Fruit fly (Drosophila melanogaster) whole organism, embryonic: ENCODE measurements around the gene CG2685.

Experiments used
- Ada2b ChIP-seq: fragments of 200-800 bp; sonication (Bioruptor generic); IDR thresholded peaks from 2 replicates; pipeline ENCODE4 v1.3.6; 2022; ENCODE audit warnings: missing biosample characterization, missing genetic modification characterization
- CG10979 ChIP-seq: fragments of 200-800 bp; sonication (Bioruptor generic); optimal IDR thresholded peaks from 2 replicates; lab custom pipeline; 2018; ENCODE audit warnings: missing biosample characterization, mild to moderate bottlenecking, missing genetic modification characterization, moderate library complexity
- CG11504 ChIP-seq: fragments of 200-800 bp; sonication (Bioruptor generic); optimal IDR thresholded peaks from 3 replicates; lab custom pipeline; 2019; ENCODE audit warnings: missing biosample characterization, mild to moderate bottlenecking, missing genetic modification characterization, moderate library complexity
- CG1233 ChIP-seq: fragments of 200-800 bp; sonication (Bioruptor generic); optimal IDR thresholded peaks from 4 replicates; lab custom pipeline; 2018; ENCODE audit warnings: missing biosample characterization, mild to moderate bottlenecking, missing genetic modification characterization
- CG12769 ChIP-seq: fragments of 200-800 bp; sonication (Bioruptor generic); optimal IDR thresholded peaks from 2 replicates; lab custom pipeline; 2019; ENCODE audit warnings: missing biosample characterization, mild to moderate bottlenecking, missing genetic modification characterization, moderate library complexity
- CG14667 ChIP-seq: fragments of 200-800 bp; sonication (Bioruptor generic); IDR thresholded peaks from 2 replicates; pipeline ENCODE4 v1.3.6; 2022; ENCODE audit warnings: missing biosample characterization, missing genetic modification characterization
- CG14710 ChIP-seq: fragments of 200-800 bp; sonication (Bioruptor generic); optimal IDR thresholded peaks from 3 replicates; lab custom pipeline; 2019; ENCODE audit warnings: missing biosample characterization, mild to moderate bottlenecking, missing genetic modification characterization, moderate library complexity
- CG17186 ChIP-seq: fragments of 200-800 bp; sonication (Bioruptor generic); optimal IDR thresholded peaks from 3 replicates; lab custom pipeline; 2017; ENCODE audit warnings: missing biosample characterization, missing genetic modification reagents, missing genetic modification characterization
- CG17829 ChIP-seq: fragments of 200-800 bp; optimal IDR thresholded peaks from 2 replicates; lab custom pipeline; 2019; ENCODE audit warnings: missing biosample characterization, mild to moderate bottlenecking, missing genetic modification characterization, moderate library complexity
- CG18476 ChIP-seq: fragments of 200-800 bp; sonication (Bioruptor generic); optimal IDR thresholded peaks from 2 replicates; lab custom pipeline; 2016; ENCODE audit warnings: missing biosample characterization, mild to moderate bottlenecking, missing genetic modification characterization
- CG18599 ChIP-seq: fragments of 200-800 bp; sonication (Bioruptor generic); optimal IDR thresholded peaks from 3 replicates; lab custom pipeline; 2017; ENCODE audit warnings: missing biosample characterization, missing genetic modification characterization, mild to moderate bottlenecking, moderate library complexity, missing genetic modification reagents
- CG2120 ChIP-seq: fragments of 200-800 bp; sonication (Bioruptor generic); optimal IDR thresholded peaks from 3 replicates; lab custom pipeline; 2016; ENCODE audit warnings: missing biosample characterization, missing genetic modification characterization
- CG2678 ChIP-seq: fragments of 200-800 bp; sonication (Bioruptor generic); optimal IDR thresholded peaks from 3 replicates; lab custom pipeline; 2019; ENCODE audit warnings: missing biosample characterization, mild to moderate bottlenecking, missing genetic modification characterization, moderate library complexity
- CG2712 ChIP-seq: fragments of 200-800 bp; optimal IDR thresholded peaks from 3 replicates; lab custom pipeline; 2019; ENCODE audit warnings: missing biosample characterization, mild to moderate bottlenecking, missing genetic modification characterization, moderate library complexity
- CG32772 ChIP-seq: fragments of 200-800 bp; sonication (Bioruptor generic); IDR thresholded peaks from 2 replicates; pipeline ENCODE4 v1.3.6; 2022; ENCODE audit warnings: missing biosample characterization, missing genetic modification characterization
- CG34422 ChIP-seq: fragments of 200-800 bp; sonication (Bioruptor generic); IDR thresholded peaks from 3 replicates; pipeline ENCODE4 v1.3.6; 2022; ENCODE audit warnings: missing biosample characterization, missing genetic modification characterization
- CG4424 ChIP-seq: fragments of 200-800 bp; sonication (Bioruptor generic); optimal IDR thresholded peaks from 3 replicates; lab custom pipeline; 2016; ENCODE audit warnings: missing biosample characterization, missing genetic modification characterization
- CG5245 ChIP-seq: fragments of 200-800 bp; sonication (Bioruptor generic); optimal IDR thresholded peaks from 3 replicates; lab custom pipeline; 2016; ENCODE audit warnings: missing biosample characterization, missing genetic modification characterization
- CG7786 ChIP-seq: fragments of 200-800 bp; sonication (Bioruptor generic); optimal IDR thresholded peaks from 2 replicates; lab custom pipeline; 2016; ENCODE audit warnings: missing biosample characterization, missing genetic modification characterization
- CG9609 ChIP-seq: fragments of 200-800 bp; sonication (Bioruptor generic); optimal IDR thresholded peaks from 3 replicates; lab custom pipeline; 2016; ENCODE audit warnings: missing biosample characterization, missing genetic modification characterization
- D ChIP-seq, 2 experiments: fragments of 200-800 bp in 1 of 2; fragments of >200 bp in 1 of 2; sonication (Bioruptor generic) in 1 of 2; optimal IDR thresholded peaks; 2 replicates in 1 of 2; 3 replicates in 1 of 2; lab custom pipeline; 2017; ENCODE audit warnings: mild to moderate bottlenecking in 1 of 2, missing biosample characterization in 1 of 2, missing genetic modification characterization in 1 of 2, missing genetic modification reagents in 1 of 2
- Dref ChIP-seq: fragments of 200-800 bp; sonication (Bioruptor generic); IDR thresholded peaks from 2 replicates; pipeline ENCODE4 v1.3.6; 2022; ENCODE audit warnings: missing biosample characterization, missing genetic modification characterization
- HLH3B ChIP-seq: fragments of 200-800 bp; sonication (Bioruptor generic); IDR thresholded peaks from 2 replicates; pipeline ENCODE4 v1.3.6; 2022; ENCODE audit warnings: missing biosample characterization, missing genetic modification characterization
- Hey ChIP-seq: fragments of 200-800 bp; sonication (Bioruptor generic); optimal IDR thresholded peaks from 3 replicates; lab custom pipeline; 2018; ENCODE audit warnings: missing biosample characterization, mild to moderate bottlenecking, missing genetic modification characterization
- Med ChIP-seq: fragments of 200-800 bp; sonication (Bioruptor generic); peaks from one replicate; lab custom pipeline; 2016; ENCODE audit warnings: missing biosample characterization, missing genetic modification characterization, mild to moderate bottlenecking, inconsistent platforms, moderate library complexity
- Meics ChIP-seq: fragments of 200-800 bp; sonication (Bioruptor generic); optimal IDR thresholded peaks from 2 replicates; lab custom pipeline; 2017; ENCODE audit warnings: missing biosample characterization, mild to moderate bottlenecking, missing genetic modification characterization
- Optix ChIP-seq: fragments of 200-800 bp; sonication (Bioruptor generic); IDR thresholded peaks from 3 replicates; pipeline ENCODE4 v1.3.6; 2022; ENCODE audit warnings: missing biosample characterization, missing genetic modification characterization
- Ptx1 ChIP-seq: fragments of 200-800 bp; sonication (Bioruptor generic); IDR thresholded peaks from 2 replicates; pipeline ENCODE4 v1.3.6; 2022; ENCODE audit warnings: missing biosample characterization, missing genetic modification characterization
- Rfx ChIP-seq: fragments of 200-800 bp; sonication (Bioruptor generic); IDR thresholded peaks from 2 replicates; pipeline ENCODE4 v1.3.6; 2022; ENCODE audit warnings: missing biosample characterization, missing genetic modification characterization
- dmrt99B ChIP-seq: fragments of 200-800 bp; sonication (Bioruptor generic); optimal IDR thresholded peaks from 2 replicates; lab custom pipeline; 2018; ENCODE audit warnings: missing biosample characterization, mild to moderate bottlenecking, missing genetic modification characterization, moderate library complexity
- dysf ChIP-seq: fragments of 200-800 bp; sonication (Bioruptor generic); IDR thresholded peaks from 3 replicates; pipeline ENCODE4 v1.3.6; 2022; ENCODE audit warnings: missing biosample characterization, missing genetic modification characterization
- gem ChIP-seq: fragments of 200-800 bp; sonication (Bioruptor generic); optimal IDR thresholded peaks from 2 replicates; lab custom pipeline; 2019; ENCODE audit warnings: missing biosample characterization, mild to moderate bottlenecking, missing genetic modification characterization, moderate library complexity
- grau ChIP-seq: fragments of 200-800 bp; optimal IDR thresholded peaks from 3 replicates; lab custom pipeline; 2019; ENCODE audit warnings: missing biosample characterization, mild to moderate bottlenecking, missing genetic modification characterization, moderate library complexity
- ind ChIP-seq: fragments of 200-800 bp; sonication (Bioruptor generic); optimal IDR thresholded peaks from 3 replicates; lab custom pipeline; 2016; ENCODE audit warnings: missing biosample characterization, missing genetic modification characterization
- jing ChIP-seq: fragments of 200-800 bp; sonication (Bioruptor generic); optimal IDR thresholded peaks from 2 replicates; lab custom pipeline; 2018; ENCODE audit warnings: missing biosample characterization, mild to moderate bottlenecking, missing genetic modification characterization
- lab ChIP-seq: fragments of 200-800 bp; sonication (Bioruptor generic); optimal IDR thresholded peaks from 3 replicates; lab custom pipeline; 2017; ENCODE audit warnings: missing biosample characterization, missing genetic modification characterization, mild to moderate bottlenecking, moderate library complexity, missing genetic modification reagents
- lilli ChIP-seq: fragments of 200-800 bp; sonication (Bioruptor generic); optimal IDR thresholded peaks from 3 replicates; lab custom pipeline; 2016; ENCODE audit warnings: missing biosample characterization, missing genetic modification characterization
- nau ChIP-seq: fragments of 200-800 bp; sonication (Bioruptor generic); optimal IDR thresholded peaks from 3 replicates; lab custom pipeline; 2017; ENCODE audit warnings: missing biosample characterization, mild to moderate bottlenecking, missing genetic modification characterization, missing genetic modification reagents
- nmo ChIP-seq: fragments of 200-800 bp; sonication (Bioruptor generic); optimal IDR thresholded peaks from 2 replicates; lab custom pipeline; 2018; ENCODE audit warnings: missing biosample characterization, mild to moderate bottlenecking, missing genetic modification characterization, moderate library complexity
- oc ChIP-seq: fragments of 200-800 bp; sonication (Bioruptor generic); optimal IDR thresholded peaks from 2 replicates; lab custom pipeline; 2018; ENCODE audit warnings: missing biosample characterization, mild to moderate bottlenecking, missing genetic modification characterization, moderate library complexity
- pan ChIP-seq, 4 experiments: fragments of >200 bp in 3 of 4; fragments of 200-800 bp in 1 of 4; sonication (Bioruptor generic) in 1 of 4; optimal IDR thresholded peaks in 3 of 4; IDR thresholded peaks in 1 of 4; 2 replicates each; pipeline versions ENCODE4 v1.3.6 to Lab custom; 2017 to 2022; ENCODE audit warnings: missing biosample characterization in 2 of 4, missing genetic modification characterization in 2 of 4, mixed read lengths in 1 of 4
- phol ChIP-seq: fragments of 200-800 bp; sonication (Bioruptor generic); optimal IDR thresholded peaks from 3 replicates; lab custom pipeline; 2018; ENCODE audit warnings: missing biosample characterization, mild to moderate bottlenecking, missing genetic modification characterization, moderate library complexity
- row ChIP-seq: fragments of 200-800 bp; sonication (Bioruptor generic); IDR thresholded peaks from 3 replicates; pipeline ENCODE4 v1.3.6; 2022; ENCODE audit warnings: missing biosample characterization, missing genetic modification characterization
- sisA ChIP-seq: fragments of 200-800 bp; sonication (Bioruptor generic); IDR thresholded peaks from 2 replicates; pipeline ENCODE4 v1.3.6; 2022; ENCODE audit warnings: missing biosample characterization, missing genetic modification characterization
- slp2 ChIP-seq: fragments of 200-800 bp; sonication (Bioruptor generic); optimal IDR thresholded peaks from 2 replicates; lab custom pipeline; 2016; ENCODE audit warnings: missing biosample characterization, missing genetic modification characterization
- stwl ChIP-seq: fragments of 200-800 bp; sonication (Bioruptor generic); optimal IDR thresholded peaks from 3 replicates; lab custom pipeline; 2018; ENCODE audit warnings: missing biosample characterization, mild to moderate bottlenecking, missing genetic modification characterization, moderate library complexity
- tin ChIP-seq: fragments of 200-800 bp; sonication (Bioruptor generic); optimal IDR thresholded peaks from 3 replicates; lab custom pipeline; 2016; ENCODE audit warnings: missing biosample characterization, missing genetic modification characterization
- zfh1 ChIP-seq: fragments of 200-800 bp; sonication (Bioruptor generic); IDR thresholded peaks from 3 replicates; pipeline ENCODE4 v1.3.6; 2022; ENCODE audit warnings: missing biosample characterization, missing genetic modification characterization

The CG2685 gene

DNA sequence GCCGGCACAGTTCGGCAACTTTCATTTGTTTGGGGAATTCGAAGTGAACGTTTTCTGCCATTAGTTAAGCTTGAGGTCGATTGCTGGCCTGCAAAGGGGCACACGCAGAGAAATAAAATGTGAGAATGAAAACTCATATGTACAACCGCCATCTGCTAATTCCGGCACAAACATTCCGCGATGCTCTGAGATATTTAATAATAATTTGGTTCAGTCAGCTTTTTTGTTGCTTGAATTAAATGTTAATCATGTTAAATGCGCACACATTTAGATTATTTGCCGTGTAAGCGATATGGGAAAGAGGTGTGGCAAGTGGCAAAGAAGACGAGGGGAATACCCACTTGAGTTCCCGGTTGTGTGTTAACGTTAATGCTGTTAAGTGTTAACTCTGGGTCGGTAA lies 43.6 kb upstream of the CG2685 start (continued):
- TF ChIP-seq Med (GFP tag; lab: Kevin White, UChicago) (peak; percentile 83), ind (peak; percentile 9), zfh1 (GFP tag; lab: Robert Waterston, UW) (0 out of 3 replicates have a peak, but pooled peaks have one; percentile 42), CG7786 (GFP tag; lab: Kevin White, UChicago) (peak; percentile 1), phol (tag; lab: Kevin White, UChicago) (peak; percentile 29), CG12769 (tag; lab: Kevin White, UChicago) (peak; percentile 39), CG2712 (tag; lab: Kevin White, UChicago) (peak; percentile 43), CG17829 (tag; lab: Kevin White, UChicago) (peak; percentile 11), Hey (tag; lab: Kevin White, UChicago) (no peak), tin (GFP tag; lab: Kevin White, UChicago) (peak; percentile 2), CG14667 (GFP tag; lab: Robert Waterston, UW) (0 out of 2 replicates have a peak, but pooled peaks have one; percentile 22), Ada2b (peak; percentile 29; the same call in 1 of the 2 replicates), CG10979 (peak; percentile 20), Meics (GFP tag; lab: Kevin White, UChicago) (peak; percentile 11), CG17186 (GFP tag; lab: Kevin White, UChicago) (no peak), CG32772 (peak; percentile 49), jing (GFP tag; lab: Kevin White, UChicago) (no peak), oc (tag; lab: Kevin White, UChicago) (peak; percentile 14), nmo (GFP tag; lab: Kevin White, UChicago) (peak; percentile 25), CG4424 (GFP tag; lab: Kevin White, UChicago) (peak; percentile 23), CG9609 (no peak), D (optimal IDR thresholded peaks at IDR 0.05; lab: Kevin White, UChicago) (no peak), D (GFP tag; optimal IDR thresholded peaks at IDR 0.05; lab: Kevin White, UChicago) (peak; percentile 5), CG14710 (tag; lab: Kevin White, UChicago) (no peak), Optix (0 out of 3 replicates have a peak, but pooled peaks have one; percentile 12), CG2120 (GFP tag; lab: Kevin White, UChicago) (peak; percentile 32)

- TF ChIP-seq row (GFP tag; lab: Robert Waterston, UW) (peak; percentile 49), CG5245 (GFP tag; lab: Kevin White, UChicago) (no peak), stwl (tag; lab: Kevin White, UChicago) (no peak), CG18476 (GFP tag; lab: Kevin White, UChicago) (peak; percentile 6), HLH3B (GFP tag; lab: Robert Waterston, UW) (peak; percentile 28; the same call in 1 of the 2 replicates), CG10979 (no peak), slp2 (GFP tag; lab: Kevin White, UChicago) (no peak), Rfx (GFP tag; lab: Robert Waterston, UW) (peak; percentile 44; the same call in 1 of the 2 replicates), CG11504 (tag; lab: Kevin White, UChicago) (peak; percentile 38), gem (tag; lab: Kevin White, UChicago) (peak; percentile 21), dmrt99B (tag; lab: Kevin White, UChicago) (peak; percentile 23), dysf (GFP tag; lab: Robert Waterston, UW) (peak; percentile 42; the same call in 1 of the 3 replicates), lab (GFP tag; lab: Kevin White, UChicago) (peak; percentile 18), CG34422 (GFP tag; lab: Robert Waterston, UW) (0 out of 3 replicates have a peak, but pooled peaks have one; percentile 11), Dref (GFP tag; lab: Robert Waterston, UW) (no peak), Med (GFP tag; lab: Kevin White, UChicago) (peak; percentile 63), lilli (GFP tag; lab: Kevin White, UChicago) (peak; percentile 5), nau (GFP tag; lab: Kevin White, UChicago) (no peak), CG2678 (tag; lab: Kevin White, UChicago) (peak; percentile 35), grau (peak; percentile 19), CG2120 (GFP tag; lab: Kevin White, UChicago) (peak; percentile 48), CG1233 (no peak), Ptx1 (GFP tag; lab: Robert Waterston, UW) (peak; percentile 37; the same call in 1 of the 2 replicates), pan (optimal IDR thresholded peaks at IDR 0.05; lab: Kevin White, UChicago) (no peak), pan (GFP tag; optimal IDR thresholded peaks at IDR 0.05 in 1 of 2, IDR thresholded peaks at IDR 0.05 in 1 of 2) (peak in 1 of 2 experiments; percentile 37), CG18599 (GFP tag; lab: Kevin White, UChicago) (peak; percentile 52), sisA (peak; percentile 28)
Measured at dm6 chrX:2749693-2750092, 35.9 kb upstream of the CG2685 start.
